Worm (Caenorhabditis elegans) whole organism, midembryonic: ENCODE data around the gene nhr-261.

ENCODE experiments used
- T22C8.4 ChIP-seq: fragments of 200-800 bp; sonication (Bioruptor generic); IDR thresholded peaks from 2 replicates; pipeline ENCODE4 v1.3.6; 2022; ENCODE audit warnings: missing genetic modification characterization, missing compliant biosample characterization
- cog-1 ChIP-seq: sonication (generic microtip); optimal IDR thresholded peaks from 2 replicates; lab custom pipeline; 2016; ENCODE audit warnings: missing genetic modification characterization, missing compliant biosample characterization
- flt-1 ChIP-seq: fragments of 200-800 bp; sonication (Bioruptor generic); IDR thresholded peaks from 2 replicates; pipeline ENCODE4 v1.3.6; 2022; ENCODE audit warnings: missing genetic modification characterization, missing compliant biosample characterization
- klf-2 ChIP-seq: fragments of 200-800 bp; sonication (Bioruptor generic); conservative IDR thresholded peaks from 2 replicates; pipeline ENCODE4 v1.3.6; 2022; ENCODE audit warnings: missing genetic modification reagents, missing genetic modification characterization, missing compliant biosample characterization
- med-1 ChIP-seq: sonication (generic microtip); optimal IDR thresholded peaks from 2 replicates; lab custom pipeline; 2017; ENCODE audit warnings: missing genetic modification characterization, mild to moderate bottlenecking, missing compliant biosample characterization, antibody characterized with exemption, missing genetic modification reagents; ENCODE audit not compliant: insufficient read depth
- ref-1 ChIP-seq: fragments of 200-800 bp; sonication (Bioruptor generic); conservative IDR thresholded peaks from 2 replicates; pipeline ENCODE4 v1.3.6; 2022; ENCODE audit warnings: missing genetic modification reagents, missing genetic modification characterization, missing compliant biosample characterization
- tab-1 ChIP-seq: fragments of 200-800 bp; sonication (Bioruptor generic); IDR thresholded peaks from 2 replicates; pipeline ENCODE4 v1.3.6; 2022; ENCODE audit warnings: missing genetic modification characterization, missing compliant biosample characterization
- ztf-23 ChIP-seq: fragments of 200-800 bp; sonication (Bioruptor generic); IDR thresholded peaks from 2 replicates; pipeline ENCODE4 v1.3.6; 2022; ENCODE audit warnings: missing genetic modification reagents, missing genetic modification characterization, missing compliant biosample characterization
- ztf-29 ChIP-seq: fragments of 200-800 bp; sonication (Bioruptor generic); IDR thresholded peaks from 2 replicates; pipeline ENCODE4 v1.3.6; 2022; ENCODE audit warnings: missing genetic modification reagents, missing genetic modification characterization, missing compliant biosample characterization

nhr-261 gene

ce11 chrII:3897758-3898494 is 33.4 kb upstream of the nhr-261 start, which contains the start of gene F53C3.6:
Gene F53C3.6 (plus strand): TSS chrII:3898142.
- no peak for TF ChIP-seq ztf-23 (GFP tag; lab: Robert Waterston, UW)
- TF ChIP-seq med-1 (GFP tag; lab: Kevin White, UChicago) = no peak
- TF ChIP-seq tab-1 (GFP tag; lab: Robert Waterston, UW) = no peak
- TF ChIP-seq ref-1 (GFP tag; lab: Robert Waterston, UW) = no peak
- TF ChIP-seq flt-1 (GFP tag; lab: Robert Waterston, UW) = peak; percentile 31; the same call in 1 of the 2 replicates
- no peak for TF ChIP-seq klf-2
- no peak for TF ChIP-seq ztf-29 (GFP tag; lab: Robert Waterston, UW)
- TF ChIP-seq T22C8.4 (GFP tag; lab: Robert Waterston, UW) = no peak
- peak; percentile 32 for TF ChIP-seq cog-1

ce11 chrII:3896920-3897319 is 32.4 kb upstream of the nhr-261 start:
- TF ChIP-seq ref-1 (GFP tag; lab: Robert Waterston, UW) = no peak
- TF ChIP-seq med-1 (GFP tag; lab: Kevin White, UChicago) = no peak
- TF ChIP-seq tab-1 (GFP tag; lab: Robert Waterston, UW) = no peak
- no peak for TF ChIP-seq ztf-29 (GFP tag; lab: Robert Waterston, UW)
- TF ChIP-seq cog-1 = peak; percentile 71

- TF ChIP-seq med-1 (GFP tag; lab: Kevin White, UChicago) (no peak), flt-1 (GFP tag; lab: Robert Waterston, UW) (no peak), ztf-23 (GFP tag; lab: Robert Waterston, UW) (no peak), tab-1 (GFP tag; lab: Robert Waterston, UW) (no peak)
Measured at ce11 chrII:3894755-3895154, 30.2 kb upstream of the nhr-261 start, which contains the start of gene F53C3.7. Gene F53C3.7 (plus strand): TSS chrII:3895055.

- TF ChIP-seq ztf-23 (GFP tag; lab: Robert Waterston, UW) (no peak), ref-1 (GFP tag; lab: Robert Waterston, UW) (no peak), tab-1 (GFP tag; lab: Robert Waterston, UW) (no peak), ztf-29 (GFP tag; lab: Robert Waterston, UW) (no peak), T22C8.4 (GFP tag; lab: Robert Waterston, UW) (no peak), med-1 (GFP tag; lab: Kevin White, UChicago) (no peak), flt-1 (GFP tag; lab: Robert Waterston, UW) (no peak), klf-2 (no peak), cog-1 (no peak)
Measured at ce11 chrII:3893911-3894310, 29.4 kb upstream of the nhr-261 start.

- TF ChIP-seq ref-1 (GFP tag; lab: Robert Waterston, UW) (no peak), klf-2 (no peak), ztf-23 (GFP tag; lab: Robert Waterston, UW) (no peak), cog-1 (no peak), ztf-29 (GFP tag; lab: Robert Waterston, UW) (no peak), tab-1 (GFP tag; lab: Robert Waterston, UW) (no peak), med-1 (GFP tag; lab: Kevin White, UChicago) (no peak), flt-1 (GFP tag; lab: Robert Waterston, UW) (no peak), T22C8.4 (GFP tag; lab: Robert Waterston, UW) (no peak)
Measured at ce11 chrII:3891124-3891523, 26.6 kb upstream of the nhr-261 start, which contains the start of gene F53C3.8. Gene F53C3.8 (plus strand): TSS chrII:3891424.

ce11 chrII:3879945-3880344 is 15.4 kb upstream of the nhr-261 start, which contains the start of gene nhr-166:
Gene nhr-166 (plus strand): TSS chrII:3880245.
- TF ChIP-seq ztf-23 (GFP tag; lab: Robert Waterston, UW) (no peak), ztf-29 (GFP tag; lab: Robert Waterston, UW) (no peak), cog-1 (no peak), T22C8.4 (GFP tag; lab: Robert Waterston, UW) (no peak), ref-1 (GFP tag; lab: Robert Waterston, UW) (no peak), med-1 (GFP tag; lab: Kevin White, UChicago) (no peak), flt-1 (GFP tag; lab: Robert Waterston, UW) (no peak), tab-1 (GFP tag; lab: Robert Waterston, UW) (no peak), klf-2 (no peak)

ce11 chrII:3878330-3878729 is 13.8 kb upstream of the nhr-261 start, which contains the start of gene srh-250:
Gene srh-250 (plus strand): TSS chrII:3878630.
- no peak for TF ChIP-seq ztf-29 (GFP tag; lab: Robert Waterston, UW)

- TF ChIP-seq klf-2 (no peak), tab-1 (GFP tag; lab: Robert Waterston, UW) (no peak), cog-1 (no peak), ztf-23 (GFP tag; lab: Robert Waterston, UW) (no peak), T22C8.4 (GFP tag; lab: Robert Waterston, UW) (no peak), flt-1 (GFP tag; lab: Robert Waterston, UW) (no peak), ztf-29 (GFP tag; lab: Robert Waterston, UW) (no peak), med-1 (GFP tag; lab: Kevin White, UChicago) (no peak), ref-1 (GFP tag; lab: Robert Waterston, UW) (no peak)
Measured at ce11 chrII:3877874-3878273, 13.3 kb upstream of the nhr-261 start, which contains the start of gene sdz-7. Gene sdz-7 (minus strand): TSS chrII:3877974.

ce11 chrII:3877127-3877526 is 12.6 kb upstream of the nhr-261 start, which contains the start of gene nep-3:
Gene nep-3 (minus strand): TSS chrII:3877227.
- TF ChIP-seq ref-1 (GFP tag; lab: Robert Waterston, UW) (no peak), ztf-23 (GFP tag; lab: Robert Waterston, UW) (no peak)

ce11 chrII:3869601-3870000 is 5.0 kb upstream of the nhr-261 start, which contains the start of gene oac-10:
Gene oac-10 (plus strand): TSS chrII:3869901.
- no peak for TF ChIP-seq med-1 (GFP tag; lab: Kevin White, UChicago)
- TF ChIP-seq flt-1 (GFP tag; lab: Robert Waterston, UW) = no peak
- no peak for TF ChIP-seq ref-1 (GFP tag; lab: Robert Waterston, UW)
- TF ChIP-seq cog-1 = no peak
- TF ChIP-seq T22C8.4 (GFP tag; lab: Robert Waterston, UW) = no peak
- no peak for TF ChIP-seq klf-2
